Worm (Caenorhabditis elegans): Measurements from ENCODE around the gene jbts-14.

ce11 chrX:8739373-8739772, 35.3 kb downstream of the jbts-14 start, which contains the start of gene M02D8.2:
- TF ChIP-seq ama-1 (optimal IDR thresholded peaks at IDR 0.05) (no peak), pes-1 (GFP tag; IDR thresholded peaks at IDR 0.05) (no peak), hnd-1 (tag; optimal IDR thresholded peaks at IDR 0.05) (no peak), aly-1 (tag; optimal IDR thresholded peaks at IDR 0.05) (no peak), B0310.2 (tag; optimal IDR thresholded peaks at IDR 0.05) (no peak), ceh-36 (tag; optimal IDR thresholded peaks at IDR 0.05) (no peak), ets-7 (tag; optimal IDR thresholded peaks at IDR 0.05) (no peak), hmg-4 (GFP tag; optimal IDR thresholded peaks at IDR 0.05) (no peak), scrt-1 (GFP tag; IDR thresholded peaks at IDR 0.05) (no peak)
